Worm (Caenorhabditis elegans) whole organism, mixed stage, embryonic: ENCODE data around the gene trpp-11.
A peak's percentile ranks its signal among the peaks of the same experiment; 100 is the strongest.

Experiments
- M03D4.4 ChIP-seq: sonication (generic microtip); optimal IDR thresholded peaks from 2 replicates; lab custom pipeline; 2017; ENCODE audit warnings: mild to moderate bottlenecking, missing genetic modification characterization, missing compliant biosample characterization
- bed-3 ChIP-seq: fragments of 200-800 bp; sonication (Bioruptor generic); optimal IDR thresholded peaks from 3 replicates; lab custom pipeline; 2018; ENCODE audit warnings: mild to moderate bottlenecking, missing genetic modification characterization, moderate library complexity, missing compliant biosample characterization
- blmp-1 ChIP-seq: fragments of 150-350 bp; optimal IDR thresholded peaks from 2 replicates; lab custom pipeline; 2014; ENCODE audit warnings: missing biosample characterization, missing genetic modification characterization
- ceh-39 ChIP-seq: fragments of 150-350 bp; optimal IDR thresholded peaks from 2 replicates; lab custom pipeline; 2014; ENCODE audit warnings: missing biosample characterization, missing genetic modification characterization
- ceh-43 ChIP-seq: fragments of 200-800 bp; sonication (Bioruptor generic); optimal IDR thresholded peaks from 2 replicates; lab custom pipeline; 2018; ENCODE audit warnings: mild to moderate bottlenecking, missing genetic modification characterization, moderate library complexity, missing compliant biosample characterization
- ceh-83 ChIP-seq: fragments of 200-800 bp; sonication (Bioruptor generic); optimal IDR thresholded peaks from 2 replicates; lab custom pipeline; 2018; ENCODE audit warnings: mild to moderate bottlenecking, missing genetic modification characterization, missing compliant biosample characterization
- ces-1 ChIP-seq: fragments of 150-350 bp; optimal IDR thresholded peaks from 2 replicates; lab custom pipeline; 2014; ENCODE audit warnings: missing biosample characterization, missing genetic modification reagents, missing genetic modification characterization
- cnd-1 ChIP-seq: fragments of 200-800 bp; sonication (Bioruptor generic); optimal IDR thresholded peaks from 2 replicates; lab custom pipeline; 2018; ENCODE audit warnings: mild to moderate bottlenecking, missing genetic modification characterization, missing compliant biosample characterization
- drap-1 ChIP-seq: fragments of 200-800 bp; sonication (Bioruptor generic); optimal IDR thresholded peaks from 3 replicates; lab custom pipeline; 2018; ENCODE audit warnings: mild to moderate bottlenecking, missing genetic modification characterization, missing compliant biosample characterization
- elt-1 ChIP-seq: sonication (generic microtip); optimal IDR thresholded peaks from 2 replicates; lab custom pipeline; 2017; ENCODE audit warnings: missing genetic modification characterization, mild to moderate bottlenecking, missing compliant biosample characterization, antibody characterized with exemption, moderate library complexity, borderline replicate concordance; ENCODE audit not compliant: insufficient read depth
- elt-3 ChIP-seq: fragments of 150-350 bp; optimal IDR thresholded peaks from 2 replicates; lab custom pipeline; 2014; ENCODE audit warnings: missing biosample characterization, missing genetic modification characterization
- flh-1 ChIP-seq: fragments of 200-800 bp; sonication (Bioruptor generic); optimal IDR thresholded peaks from 2 replicates; lab custom pipeline; 2018; ENCODE audit warnings: mild to moderate bottlenecking, missing genetic modification characterization, moderate library complexity, missing compliant biosample characterization
- ham-2 ChIP-seq: fragments of 200-800 bp; sonication (Bioruptor generic); optimal IDR thresholded peaks from 2 replicates; lab custom pipeline; 2018; ENCODE audit warnings: mild to moderate bottlenecking, missing genetic modification characterization, missing compliant biosample characterization
- hlh-1 ChIP-seq: fragments of 150-350 bp; optimal IDR thresholded peaks from 2 replicates; lab custom pipeline; 2014; ENCODE audit warnings: missing biosample characterization, missing genetic modification reagents, missing genetic modification characterization
- lin-13 ChIP-seq: fragments of 150-350 bp; optimal IDR thresholded peaks from 2 replicates; lab custom pipeline; 2014; ENCODE audit warnings: missing biosample characterization, missing genetic modification characterization
- lin-32 ChIP-seq: fragments of 200-800 bp; sonication (Bioruptor generic); optimal IDR thresholded peaks from 2 replicates; lab custom pipeline; 2018; ENCODE audit warnings: mild to moderate bottlenecking, missing genetic modification characterization, missing compliant biosample characterization
- lsy-2 ChIP-seq: fragments of 150-350 bp; optimal IDR thresholded peaks from 2 replicates; lab custom pipeline; 2014; ENCODE audit warnings: missing biosample characterization, missing genetic modification characterization
- mab-5 ChIP-seq: fragments of 150-350 bp; optimal IDR thresholded peaks from 2 replicates; lab custom pipeline; 2014; ENCODE audit warnings: missing biosample characterization, missing genetic modification characterization
- mep-1 ChIP-seq: fragments of 150-350 bp; optimal IDR thresholded peaks from 2 replicates; lab custom pipeline; 2017; ENCODE audit warnings: missing biosample characterization, missing genetic modification reagents, missing genetic modification characterization, inconsistent platforms
- mls-2 ChIP-seq: sonication (generic microtip); optimal IDR thresholded peaks from 2 replicates; lab custom pipeline; 2016; ENCODE audit warnings: mild to moderate bottlenecking, missing genetic modification characterization, moderate library complexity, missing compliant biosample characterization
- nhr-12 ChIP-seq: fragments of 150-350 bp; optimal IDR thresholded peaks from 2 replicates; lab custom pipeline; 2014; ENCODE audit warnings: missing biosample characterization, missing genetic modification characterization
- nhr-2 ChIP-seq: fragments of 150-350 bp; optimal IDR thresholded peaks from 2 replicates; lab custom pipeline; 2014; ENCODE audit warnings: missing biosample characterization, missing genetic modification characterization
- nhr-28 ChIP-seq: fragments of 150-350 bp; optimal IDR thresholded peaks from 2 replicates; lab custom pipeline; 2014; ENCODE audit warnings: missing biosample characterization, missing genetic modification characterization
- nhr-76 ChIP-seq: sonication (generic microtip); optimal IDR thresholded peaks from 2 replicates; lab custom pipeline; 2017; ENCODE audit warnings: missing biosample characterization, missing genetic modification characterization
- pha-4 ChIP-seq: fragments of 150-350 bp; optimal IDR thresholded peaks from 2 replicates; lab custom pipeline; 2018; ENCODE audit warnings: missing biosample characterization, missing genetic modification reagents, missing genetic modification characterization
- snpc-4 ChIP-seq: fragments of 150-350 bp; optimal IDR thresholded peaks from 2 replicates; lab custom pipeline; 2014; ENCODE audit warnings: missing biosample characterization, missing genetic modification characterization
- tbx-8 ChIP-seq: fragments of 200-800 bp; sonication (Bioruptor generic); optimal IDR thresholded peaks from 2 replicates; lab custom pipeline; 2018; ENCODE audit warnings: mild to moderate bottlenecking, missing genetic modification characterization, moderate library complexity, missing compliant biosample characterization
- unc-120 ChIP-seq: sonication (generic microtip); optimal IDR thresholded peaks from 2 replicates; lab custom pipeline; 2017; ENCODE audit warnings: missing genetic modification characterization, missing compliant biosample characterization; ENCODE audit not compliant: poor library complexity, severe bottlenecking
- unc-62 ChIP-seq: fragments of 150-350 bp; optimal IDR thresholded peaks from 2 replicates; lab custom pipeline; 2014; ENCODE audit warnings: missing biosample characterization, missing genetic modification reagents, missing genetic modification characterization
- zip-8 ChIP-seq: fragments of 150-350 bp; optimal IDR thresholded peaks from 2 replicates; lab custom pipeline; 2014; ENCODE audit warnings: missing biosample characterization, missing genetic modification characterization
- ztf-11 ChIP-seq: fragments of 150-350 bp; optimal IDR thresholded peaks from 2 replicates; lab custom pipeline; 2014; ENCODE audit warnings: missing biosample characterization, missing genetic modification characterization

The trpp-11 gene

DNA sequence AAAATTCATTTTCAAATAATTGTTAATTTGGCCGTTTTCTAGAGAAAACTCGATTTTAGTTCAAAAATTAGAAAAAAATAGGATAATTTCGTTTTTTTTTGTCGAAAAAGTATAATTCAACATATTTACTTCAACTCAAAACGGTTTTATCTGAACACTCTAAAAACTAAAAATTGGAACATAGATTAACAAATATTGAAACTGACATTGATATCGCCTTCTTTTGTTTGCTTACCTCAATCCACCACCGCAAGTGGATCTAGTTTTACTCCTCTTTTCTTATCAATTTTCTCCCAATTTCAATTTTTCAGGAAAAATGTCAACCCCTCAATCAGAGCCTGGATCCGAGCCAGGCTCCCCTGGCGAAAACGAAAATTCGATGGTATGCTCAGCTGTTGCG is 30.1 kb upstream of the trpp-11 start, which contains the start of gene ptl-1:
ptl-1 (plus strand) TSS at position 301 of the 400 bp plus-strand sequence.
- TF ChIP-seq mep-1 (tag; lab: Kevin White, UChicago) (no peak), ces-1 (GFP tag; lab: Kevin White, UChicago) (no peak), snpc-4 (tag; lab: Kevin White, UChicago) (no peak), elt-3 (tag; lab: Kevin White, UChicago) (no peak), nhr-2 (tag; lab: Kevin White, UChicago) (no peak), lsy-2 (tag; lab: Kevin White, UChicago) (no peak), mab-5 (no peak), pha-4 (tag; lab: Kevin White, UChicago) (no peak), nhr-28 (tag; lab: Kevin White, UChicago) (no peak), ztf-11 (tag; lab: Kevin White, UChicago) (no peak), ceh-43 (no peak), mls-2 (tag; lab: Kevin White, UChicago) (no peak)

- no peak for TF ChIP-seq zip-8 (tag; lab: Kevin White, UChicago)
- TF ChIP-seq drap-1 = no peak
- no peak for TF ChIP-seq tbx-8 (GFP tag; lab: Kevin White, UChicago)
- no peak for TF ChIP-seq snpc-4 (tag; lab: Kevin White, UChicago)
- TF ChIP-seq bed-3 = no peak
- no peak for TF ChIP-seq ceh-39 (tag; lab: Kevin White, UChicago)
- no peak for TF ChIP-seq elt-3 (tag; lab: Kevin White, UChicago)
- no peak for TF ChIP-seq hlh-1 (tag; lab: Kevin White, UChicago)
- no peak for TF ChIP-seq M03D4.4 (tag; lab: Kevin White, UChicago)
- TF ChIP-seq ces-1 (GFP tag; lab: Kevin White, UChicago) = no peak
- TF ChIP-seq ztf-11 (tag; lab: Kevin White, UChicago) = no peak
- no peak for TF ChIP-seq flh-1
- no peak for TF ChIP-seq lsy-2 (tag; lab: Kevin White, UChicago)
- TF ChIP-seq ceh-43 = no peak
- TF ChIP-seq, all 35 proteins: peak for 0
Measured at ce11 chrIII:768528-768927, 26.4 kb upstream of the trpp-11 start.

ce11 chrIII:770958-771357 is 24.0 kb upstream of the trpp-11 start, which contains the start of gene tpst-2:
TSS of gene tpst-2 (plus strand) at chrIII:771258.
- TF ChIP-seq ces-1 (GFP tag; lab: Kevin White, UChicago) (no peak), ceh-39 (tag; lab: Kevin White, UChicago) (no peak), mep-1 (tag; lab: Kevin White, UChicago) (no peak), ham-2 (no peak), unc-62 (no peak), drap-1 (no peak), lin-13 (tag; lab: Kevin White, UChicago) (no peak), mab-5 (no peak), ceh-83 (GFP tag; lab: Kevin White, UChicago) (no peak), lin-32 (no peak), bed-3 (no peak), unc-120 (tag; lab: Kevin White, UChicago) (no peak), nhr-12 (tag; lab: Kevin White, UChicago) (no peak), flh-1 (no peak), blmp-1 (tag; lab: Kevin White, UChicago) (no peak)

- peak; percentile 26 for TF ChIP-seq hlh-1 (tag; lab: Kevin White, UChicago)
- TF ChIP-seq nhr-76 (tag; lab: Kevin White, UChicago) = no peak
Measured at ce11 chrIII:772675-773074, 22.3 kb upstream of the trpp-11 start.

ce11 chrIII:773114-773513 is 21.8 kb upstream of the trpp-11 start, which contains the start of gene cyn-6:
TSS of gene cyn-6 (plus strand) at chrIII:773414.
- no peak for TF ChIP-seq cnd-1 (tag; lab: Kevin White, UChicago)
- TF ChIP-seq elt-1 (tag; lab: Kevin White, UChicago) = no peak
- no peak for TF ChIP-seq bed-3
- TF ChIP-seq ces-1 (GFP tag; lab: Kevin White, UChicago) = no peak
- TF ChIP-seq ceh-43 = no peak
- TF ChIP-seq snpc-4 (tag; lab: Kevin White, UChicago) = no peak
- TF ChIP-seq unc-62 = no peak
- TF ChIP-seq zip-8 (tag; lab: Kevin White, UChicago) = no peak
- no peak for TF ChIP-seq unc-120 (tag; lab: Kevin White, UChicago)
